Fruit fly (Drosophila melanogaster) whole organism, adult: ENCODE measurements around the gene CG11052.

Source experiments
- CG11617 ChIP-seq: fragments of 200-800 bp; sonication (Bioruptor generic); optimal IDR thresholded peaks from 2 replicates; lab custom pipeline; 2017; ENCODE audit warnings: mild to moderate bottlenecking, missing biosample characterization, missing genetic modification reagents, missing genetic modification characterization
- Clk ChIP-seq: fragments of 200-800 bp; sonication (Bioruptor generic); optimal IDR thresholded peaks from 2 replicates; lab custom pipeline; 2017; ENCODE audit warnings: missing biosample characterization, missing genetic modification characterization
- bab1 ChIP-seq: fragments of 200-800 bp; sonication (Bioruptor generic); optimal IDR thresholded peaks from 3 replicates; lab custom pipeline; 2019; ENCODE audit warnings: missing biosample characterization, mild to moderate bottlenecking, missing genetic modification characterization, moderate library complexity
- cnc ChIP-seq, 2 experiments: fragments of >200 bp; optimal IDR thresholded peaks; 2 replicates each; lab custom pipeline; 2017
- kay ChIP-seq: fragments of 200-800 bp; sonication (Bioruptor generic); peaks from one replicate; lab custom pipeline; 2016; ENCODE audit warnings: missing biosample characterization, missing genetic modification characterization, borderline replicate concordance

DNA sequence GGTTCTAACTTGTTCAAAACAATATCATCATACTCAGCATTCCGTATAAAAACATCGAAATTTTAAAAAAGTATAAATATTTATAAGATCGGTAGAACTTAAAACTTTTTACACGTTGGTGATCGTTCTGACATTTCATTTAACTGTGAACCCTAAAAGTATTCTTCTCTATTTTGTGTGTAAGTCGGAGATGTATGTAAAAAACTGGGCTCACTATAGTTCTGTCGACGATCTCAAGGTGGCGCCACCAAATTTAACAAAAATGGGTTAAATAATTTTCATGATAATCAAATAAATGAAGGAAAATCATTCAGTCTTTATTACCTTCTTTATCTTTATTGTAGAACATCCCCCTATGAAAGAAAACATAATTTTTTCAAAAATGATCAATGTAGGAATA lies 27.7 kb downstream of the CG11052 start:
- TF ChIP-seq CG11617 (GFP tag; lab: Kevin White, UChicago) (no peak), bab1 (GFP tag; lab: Kevin White, UChicago) (peak; percentile 52), cnc (optimal IDR thresholded peaks at IDR 0.05; lab: Kevin White, UChicago) (no peak), kay (no peak), Clk (no peak)
